Fruit fly (Drosophila melanogaster) whole organism, embryonic: ENCODE results near the gene CheB38c.

Experiments
- B-H2 ChIP-seq: fragments of 200-800 bp; sonication (Bioruptor generic); optimal IDR thresholded peaks from 2 replicates; lab custom pipeline; 2018; ENCODE audit warnings: missing biosample characterization, mild to moderate bottlenecking, missing genetic modification characterization
- CG10431 ChIP-seq: fragments of 200-800 bp; sonication (Bioruptor generic); optimal IDR thresholded peaks from 3 replicates; lab custom pipeline; 2018; ENCODE audit warnings: missing biosample characterization, mild to moderate bottlenecking, missing genetic modification characterization
- CG10543 ChIP-seq: fragments of 200-800 bp; sonication (Bioruptor generic); optimal IDR thresholded peaks from 3 replicates; lab custom pipeline; 2017; ENCODE audit warnings: missing biosample characterization, mild to moderate bottlenecking, missing genetic modification characterization, moderate library complexity
- CG11398 ChIP-seq: fragments of 200-800 bp; sonication (Bioruptor generic); optimal IDR thresholded peaks from 2 replicates; lab custom pipeline; 2016; ENCODE audit warnings: missing biosample characterization, missing genetic modification characterization
- CG12299 ChIP-seq: fragments of 200-800 bp; sonication (Bioruptor generic); optimal IDR thresholded peaks from 2 replicates; lab custom pipeline; 2018; ENCODE audit warnings: missing biosample characterization, mild to moderate bottlenecking, missing genetic modification characterization
- CG13894 ChIP-seq: fragments of 200-800 bp; sonication (Bioruptor generic); optimal IDR thresholded peaks from 3 replicates; lab custom pipeline; 2018; ENCODE audit warnings: missing biosample characterization, mild to moderate bottlenecking, missing genetic modification characterization, moderate library complexity
- CG17328 ChIP-seq: fragments of 200-800 bp; sonication (Bioruptor generic); IDR thresholded peaks from 2 replicates; pipeline ENCODE4 v1.3.6; 2022; ENCODE audit warnings: missing biosample characterization, missing genetic modification characterization
- CG2199 ChIP-seq: fragments of 200-800 bp; sonication (Bioruptor generic); IDR thresholded peaks from 3 replicates; pipeline ENCODE4 v1.3.6; 2022; ENCODE audit warnings: missing biosample characterization, missing genetic modification characterization
- CG34376 ChIP-seq: fragments of 200-800 bp; sonication (Bioruptor generic); optimal IDR thresholded peaks from 2 replicates; lab custom pipeline; 2018; ENCODE audit warnings: missing biosample characterization, mild to moderate bottlenecking, missing genetic modification characterization
- CG4730 ChIP-seq: fragments of 200-800 bp; sonication (Bioruptor generic); IDR thresholded peaks from 2 replicates; pipeline ENCODE4 v1.3.6; 2022; ENCODE audit warnings: missing biosample characterization, missing genetic modification characterization
- CG6791 ChIP-seq: fragments of 200-800 bp; sonication (Bioruptor generic); IDR thresholded peaks from 3 replicates; pipeline ENCODE4 v1.3.6; 2022; ENCODE audit warnings: missing biosample characterization, missing genetic modification characterization; ENCODE audit not compliant: partially characterized antibody
- CG7987 ChIP-seq: fragments of 200-800 bp; sonication (Bioruptor generic); optimal IDR thresholded peaks from 2 replicates; lab custom pipeline; 2018; ENCODE audit warnings: missing biosample characterization, mild to moderate bottlenecking, missing genetic modification characterization, moderate library complexity
- D19A ChIP-seq: fragments of 200-800 bp; optimal IDR thresholded peaks from 3 replicates; lab custom pipeline; 2019; ENCODE audit warnings: missing biosample characterization, mild to moderate bottlenecking, missing genetic modification characterization, moderate library complexity
- D19B ChIP-seq: fragments of 200-800 bp; sonication (Bioruptor generic); optimal IDR thresholded peaks from 2 replicates; lab custom pipeline; 2017; ENCODE audit warnings: missing biosample characterization, mild to moderate bottlenecking, missing genetic modification characterization
- Deaf1 ChIP-seq: fragments of 200-800 bp; optimal IDR thresholded peaks from 3 replicates; lab custom pipeline; 2019; ENCODE audit warnings: missing biosample characterization, mild to moderate bottlenecking, missing genetic modification characterization, moderate library complexity
- Drgx ChIP-seq: fragments of 200-800 bp; sonication (Bioruptor generic); IDR thresholded peaks from 2 replicates; pipeline ENCODE4 v1.3.6; 2022; ENCODE audit warnings: missing biosample characterization, missing genetic modification characterization
- Fer1 ChIP-seq: fragments of 200-800 bp; sonication (Bioruptor generic); optimal IDR thresholded peaks from 2 replicates; lab custom pipeline; 2017; ENCODE audit warnings: missing biosample characterization, mild to moderate bottlenecking, missing genetic modification characterization
- HLH3B ChIP-seq: fragments of 200-800 bp; sonication (Bioruptor generic); IDR thresholded peaks from 2 replicates; pipeline ENCODE4 v1.3.6; 2022; ENCODE audit warnings: missing biosample characterization, missing genetic modification characterization
- MBD-R2 ChIP-seq: fragments of 200-800 bp; sonication (Bioruptor generic); IDR thresholded peaks from 2 replicates; pipeline ENCODE4 v1.3.6; 2022; ENCODE audit warnings: missing biosample characterization, missing genetic modification characterization
- Med ChIP-seq: fragments of 200-800 bp; sonication (Bioruptor generic); peaks from one replicate; lab custom pipeline; 2016; ENCODE audit warnings: missing biosample characterization, missing genetic modification characterization, mild to moderate bottlenecking, inconsistent platforms, moderate library complexity
- PHDP ChIP-seq: fragments of 200-800 bp; sonication (Bioruptor generic); optimal IDR thresholded peaks from 3 replicates; lab custom pipeline; 2018; ENCODE audit warnings: missing biosample characterization, mild to moderate bottlenecking, missing genetic modification characterization, moderate library complexity
- Pdp1 ChIP-seq, 2 experiments: fragments of 200-800 bp; sonication (Bioruptor generic); optimal IDR thresholded peaks; 3 replicates each; lab custom pipeline; 2016; ENCODE audit warnings: missing biosample characterization in 2 of 2, missing genetic modification characterization in 2 of 2, mild to moderate bottlenecking in 1 of 2, moderate library complexity in 1 of 2
- ato ChIP-seq: fragments of 200-800 bp; sonication (Bioruptor generic); IDR thresholded peaks from 2 replicates; pipeline ENCODE4 v1.3.6; 2022; ENCODE audit warnings: missing biosample characterization, missing genetic modification characterization; ENCODE audit not compliant: partially characterized antibody
- bbx ChIP-seq: fragments of 200-800 bp; sonication (Bioruptor generic); IDR thresholded peaks from 2 replicates; pipeline ENCODE4 v1.3.6; 2022; ENCODE audit warnings: missing biosample characterization, missing genetic modification characterization; ENCODE audit not compliant: partially characterized antibody
- cato ChIP-seq: fragments of 200-800 bp; sonication (Bioruptor generic); optimal IDR thresholded peaks from 2 replicates; lab custom pipeline; 2016; ENCODE audit warnings: missing biosample characterization, missing genetic modification characterization, borderline replicate concordance
- cg ChIP-seq: fragments of 200-800 bp; sonication (Bioruptor generic); optimal IDR thresholded peaks from 3 replicates; lab custom pipeline; 2019; ENCODE audit warnings: missing biosample characterization, mild to moderate bottlenecking, missing genetic modification characterization, moderate library complexity
- chinmo ChIP-seq: fragments of 200-800 bp; sonication (Bioruptor generic); IDR thresholded peaks from 4 replicates; pipeline ENCODE4 v1.3.6; 2022; ENCODE audit warnings: missing biosample characterization, missing genetic modification characterization; ENCODE audit not compliant: partially characterized antibody
- chm ChIP-seq: fragments of 200-800 bp; sonication (Bioruptor generic); IDR thresholded peaks from 2 replicates; pipeline ENCODE4 v1.3.6; 2022; ENCODE audit warnings: missing biosample characterization, missing genetic modification characterization
- croc ChIP-seq: fragments of 200-800 bp; sonication (Bioruptor generic); conservative IDR thresholded peaks from 3 replicates; pipeline ENCODE4 v1.3.6; 2022; ENCODE audit warnings: missing biosample characterization, missing genetic modification characterization
- fru ChIP-seq: fragments of >200 bp; optimal IDR thresholded peaks from 2 replicates; lab custom pipeline; 2017
- gfzf ChIP-seq: fragments of 200-800 bp; sonication (Bioruptor generic); optimal IDR thresholded peaks from 2 replicates; lab custom pipeline; 2016; ENCODE audit warnings: missing biosample characterization, mild to moderate bottlenecking, missing genetic modification characterization, moderate library complexity
- ken ChIP-seq: fragments of 200-800 bp; sonication (Bioruptor generic); IDR thresholded peaks from 3 replicates; pipeline ENCODE4 v1.3.6; 2022; ENCODE audit warnings: missing biosample characterization, missing genetic modification characterization
- kni ChIP-seq: fragments of 200-800 bp; sonication (Bioruptor generic); optimal IDR thresholded peaks from 3 replicates; lab custom pipeline; 2017; ENCODE audit warnings: mild to moderate bottlenecking, missing biosample characterization, missing genetic modification reagents, missing genetic modification characterization
- maf-S ChIP-seq: fragments of 200-800 bp; sonication (Bioruptor generic); optimal IDR thresholded peaks from 2 replicates; lab custom pipeline; 2016; ENCODE audit warnings: missing biosample characterization, missing genetic modification characterization
- pros ChIP-seq: fragments of 200-800 bp; sonication (Bioruptor generic); optimal IDR thresholded peaks from 3 replicates; lab custom pipeline; 2019; ENCODE audit warnings: missing biosample characterization, mild to moderate bottlenecking, missing genetic modification characterization, moderate library complexity
- pzg ChIP-seq: fragments of 200-800 bp; sonication (Bioruptor generic); optimal IDR thresholded peaks from 3 replicates; lab custom pipeline; 2018; ENCODE audit warnings: missing biosample characterization, mild to moderate bottlenecking, missing genetic modification characterization, moderate library complexity
- ranshi ChIP-seq: fragments of 200-800 bp; sonication (Bioruptor generic); IDR thresholded peaks from 2 replicates; pipeline ENCODE4 v1.3.6; 2022; ENCODE audit warnings: missing biosample characterization, missing genetic modification characterization
- ro ChIP-seq: fragments of 200-800 bp; sonication (Bioruptor generic); IDR thresholded peaks from 2 replicates; pipeline ENCODE4 v1.3.6; 2022; ENCODE audit warnings: missing biosample characterization, missing genetic modification characterization
- sens ChIP-seq: fragments of 200-800 bp; sonication (Bioruptor generic); peaks from one replicate; lab custom pipeline; 2016; ENCODE audit warnings: missing biosample characterization, missing genetic modification characterization
- so ChIP-seq: fragments of 200-800 bp; sonication (Bioruptor generic); IDR thresholded peaks from 3 replicates; pipeline ENCODE4 v1.3.6; 2022; ENCODE audit warnings: missing biosample characterization, missing genetic modification characterization
- sr ChIP-seq: fragments of 200-800 bp; sonication (Bioruptor generic); IDR thresholded peaks from 3 replicates; pipeline ENCODE4 v1.3.6; 2022; ENCODE audit warnings: missing biosample characterization, missing genetic modification characterization
- tna ChIP-seq: fragments of 200-800 bp; sonication (Bioruptor generic); IDR thresholded peaks from 2 replicates; pipeline ENCODE4 v1.3.6; 2022; ENCODE audit warnings: missing biosample characterization, missing genetic modification characterization; ENCODE audit not compliant: partially characterized antibody
- unc-4 ChIP-seq: fragments of 200-800 bp; sonication (Bioruptor generic); IDR thresholded peaks from 2 replicates; pipeline ENCODE4 v1.3.6; 2022; ENCODE audit warnings: missing biosample characterization, missing genetic modification characterization; ENCODE audit not compliant: partially characterized antibody
- vvl ChIP-seq: fragments of 200-800 bp; sonication (Bioruptor generic); IDR thresholded peaks from 2 replicates; pipeline ENCODE4 v1.3.6; 2022; ENCODE audit warnings: missing biosample characterization, missing genetic modification characterization
- wek ChIP-seq: fragments of 200-800 bp; sonication (Bioruptor generic); optimal IDR thresholded peaks from 3 replicates; lab custom pipeline; 2018; ENCODE audit warnings: missing biosample characterization, mild to moderate bottlenecking, missing genetic modification characterization, moderate library complexity
- z ChIP-seq: fragments of 200-800 bp; sonication (Bioruptor generic); IDR thresholded peaks from 3 replicates; pipeline ENCODE4 v1.3.6; 2022; ENCODE audit warnings: missing biosample characterization, missing genetic modification characterization
- zen ChIP-seq: fragments of 200-800 bp; sonication (Bioruptor generic); optimal IDR thresholded peaks from 3 replicates; lab custom pipeline; 2018; ENCODE audit warnings: missing biosample characterization, mild to moderate bottlenecking, missing genetic modification characterization, moderate library complexity

Gene CheB38c

DNA sequence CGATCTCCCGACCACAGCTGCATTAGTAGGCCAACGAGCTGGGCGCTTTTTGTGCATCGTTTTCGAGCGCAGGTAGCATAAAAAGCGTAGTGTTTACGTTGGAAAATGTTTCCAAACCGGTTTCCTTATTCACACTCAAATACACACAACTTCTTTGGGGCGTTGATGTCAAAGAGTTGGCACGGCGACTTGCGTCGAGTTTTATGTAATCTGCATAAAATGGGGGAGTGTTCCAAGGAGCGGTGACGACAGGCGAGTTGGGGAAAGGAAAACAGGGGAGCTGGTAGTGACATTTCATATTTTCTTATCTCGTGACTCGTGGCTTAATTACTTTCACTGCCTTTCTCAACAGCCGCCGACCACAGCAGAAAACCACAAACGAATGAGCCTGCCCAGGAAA, 26.0 kb downstream of the CheB38c start:
- TF ChIP-seq HLH3B (GFP tag; lab: Robert Waterston, UW) (no peak), CG11398 (GFP tag; lab: Kevin White, UChicago) (no peak), Med (GFP tag; lab: Kevin White, UChicago) (peak; percentile 15), z (GFP tag; lab: Robert Waterston, UW) (peak; percentile 67; the same call in 1 of the 3 replicates), Pdp1 (GFP tag; optimal IDR thresholded peaks at IDR 0.05; lab: Kevin White, UChicago) (peak in 1 of 2 experiments; percentile 56), CG6791 (GFP tag; lab: Robert Waterston, UW) (peak; percentile 25; the same call in 1 of the 3 replicates), CG34376 (GFP tag; lab: Kevin White, UChicago) (no peak), chinmo (GFP tag; lab: Robert Waterston, UW) (peak; percentile 66; the same call in 2 of the 4 replicates), kni (GFP tag; lab: Kevin White, UChicago) (peak; percentile 22), sens (GFP tag; lab: Kevin White, UChicago) (peak; percentile 24), pros (GFP tag; lab: Kevin White, UChicago) (peak; percentile 64), vvl (peak; percentile 60; the same call in 1 of the 2 replicates), CG13894 (tag; lab: Kevin White, UChicago) (peak; percentile 9), CG10431 (GFP tag; lab: Kevin White, UChicago) (no peak), D19A (tag; lab: Kevin White, UChicago) (no peak), CG4730 (GFP tag; lab: Robert Waterston, UW) (0 out of 2 replicates have a peak, but pooled peaks have one; percentile 7)

DNA sequence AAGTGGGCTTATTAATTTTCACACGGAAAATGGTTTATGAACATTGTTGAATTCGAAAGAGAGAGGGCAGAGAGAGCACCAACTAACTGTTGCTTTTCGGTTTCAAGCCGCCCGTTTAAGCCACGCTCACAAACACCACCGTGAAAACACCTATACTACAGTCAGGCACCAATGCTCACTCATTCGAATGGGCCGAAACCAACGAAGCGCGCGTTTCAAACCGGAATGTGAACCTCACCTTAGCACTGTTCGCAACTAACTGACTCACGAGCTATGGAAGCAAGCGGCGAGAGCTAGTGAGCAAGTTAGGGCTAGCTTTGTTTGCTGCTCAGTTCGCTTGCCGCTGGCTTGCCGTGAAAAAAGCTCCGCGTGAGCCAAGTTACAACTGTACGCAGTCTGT, 26.8 kb downstream of the CheB38c start:
- TF ChIP-seq z (GFP tag; lab: Robert Waterston, UW): peak; percentile 78
- TF ChIP-seq croc (GFP tag; lab: Robert Waterston, UW): no peak
- TF ChIP-seq CG7987 (GFP tag; lab: Kevin White, UChicago): peak; percentile 23
- TF ChIP-seq zen (tag; lab: Kevin White, UChicago): no peak
- peak; percentile 2 for TF ChIP-seq PHDP
- peak; percentile 54 for TF ChIP-seq bbx (GFP tag; lab: Robert Waterston, UW)
- TF ChIP-seq ato (GFP tag; lab: Robert Waterston, UW): 0 out of 2 replicates have a peak, but pooled peaks have one; percentile 15
- peak; percentile 50; the same call in 1 of the 2 replicates for TF ChIP-seq unc-4 (GFP tag; lab: Robert Waterston, UW)
- TF ChIP-seq CG10543 (GFP tag; lab: Kevin White, UChicago): peak; percentile 57
- no peak; the same call in 2 of the 3 replicates for TF ChIP-seq sr (GFP tag; lab: Robert Waterston, UW)
- TF ChIP-seq chm: peak; percentile 74
- TF ChIP-seq pzg: no peak
- TF ChIP-seq wek (GFP tag; lab: Kevin White, UChicago): peak; percentile 18
- no peak for TF ChIP-seq so (GFP tag; lab: Robert Waterston, UW)
- TF ChIP-seq gfzf (GFP tag; lab: Kevin White, UChicago): peak; percentile 17
- TF ChIP-seq B-H2: peak; percentile 48
- TF ChIP-seq Deaf1 (tag; lab: Kevin White, UChicago): peak; percentile 39
- TF ChIP-seq CG17328 (GFP tag; lab: Robert Waterston, UW): 0 out of 2 replicates have a peak, but pooled peaks have one; percentile 25
- no peak for TF ChIP-seq fru
- no peak for TF ChIP-seq D19B (GFP tag; lab: Kevin White, UChicago)
- peak; percentile 49; the same call in 1 of the 2 replicates for TF ChIP-seq tna (GFP tag; lab: Robert Waterston, UW)
- TF ChIP-seq kni (GFP tag; lab: Kevin White, UChicago): no peak
- TF ChIP-seq ken (GFP tag; lab: Robert Waterston, UW): peak; percentile 28; the same call in 1 of the 3 replicates
- TF ChIP-seq Fer1 (GFP tag; lab: Kevin White, UChicago): peak; percentile 50
- no peak for TF ChIP-seq ro (GFP tag; lab: Robert Waterston, UW)
- peak; percentile 25; the same call in 1 of the 2 replicates for TF ChIP-seq Drgx
- TF ChIP-seq maf-S (GFP tag; lab: Kevin White, UChicago): no peak
- TF ChIP-seq ranshi (GFP tag; lab: Robert Waterston, UW): no peak
- no peak for TF ChIP-seq cato (GFP tag; lab: Kevin White, UChicago)
- TF ChIP-seq CG2199: 0 out of 3 replicates have a peak, but pooled peaks have one; percentile 71
- TF ChIP-seq CG12299 (tag; lab: Kevin White, UChicago): peak; percentile 13
- TF ChIP-seq cg: peak; percentile 74
- TF ChIP-seq MBD-R2 (GFP tag; lab: Robert Waterston, UW): peak; percentile 21; the same call in 1 of the 2 replicates
